Fruit fly (Drosophila melanogaster) whole organism, embryonic: Measurements from ENCODE around the gene CG7556.
A peak's percentile ranks its signal among the peaks of the same experiment; 100 is the strongest.

Source experiments
- Aef1 ChIP-seq: fragments of 200-800 bp; sonication (Bioruptor generic); IDR thresholded peaks from 3 replicates; pipeline ENCODE4 v1.3.6; 2022; ENCODE audit warnings: missing biosample characterization, missing genetic modification characterization
- BEAF-32 ChIP-seq: fragments of 200-800 bp; sonication (Bioruptor generic); optimal IDR thresholded peaks from 3 replicates; lab custom pipeline; 2017; ENCODE audit warnings: missing biosample characterization, missing genetic modification characterization, mild to moderate bottlenecking, moderate library complexity, missing genetic modification reagents
- C15 ChIP-seq: fragments of 200-800 bp; sonication (Bioruptor generic); IDR thresholded peaks from 3 replicates; pipeline ENCODE4 v1.3.6; 2022; ENCODE audit warnings: missing biosample characterization, missing genetic modification characterization
- CG10979 ChIP-seq: fragments of 200-800 bp; sonication (Bioruptor generic); optimal IDR thresholded peaks from 2 replicates; lab custom pipeline; 2018; ENCODE audit warnings: missing biosample characterization, mild to moderate bottlenecking, missing genetic modification characterization, moderate library complexity
- CG13624 ChIP-seq: fragments of 200-800 bp; sonication (Bioruptor generic); optimal IDR thresholded peaks from 2 replicates; lab custom pipeline; 2016; ENCODE audit warnings: missing biosample characterization, missing genetic modification characterization
- CG13775 ChIP-seq: fragments of 200-800 bp; sonication (Bioruptor generic); optimal IDR thresholded peaks from 3 replicates; lab custom pipeline; 2017; ENCODE audit warnings: missing biosample characterization, mild to moderate bottlenecking, missing genetic modification characterization
- CG14441 ChIP-seq: fragments of 200-800 bp; sonication (Bioruptor generic); IDR thresholded peaks from 2 replicates; pipeline ENCODE4 v1.3.6; 2022; ENCODE audit warnings: missing biosample characterization, missing genetic modification characterization
- CG14860 ChIP-seq: fragments of 200-800 bp; sonication (Bioruptor generic); IDR thresholded peaks from 3 replicates; pipeline ENCODE4 v1.3.6; 2022; ENCODE audit warnings: missing biosample characterization, missing genetic modification characterization; ENCODE audit not compliant: partially characterized antibody
- CG1603 ChIP-seq: fragments of 200-800 bp; sonication (Bioruptor generic); optimal IDR thresholded peaks from 2 replicates; lab custom pipeline; 2019; ENCODE audit warnings: missing biosample characterization, mild to moderate bottlenecking, missing genetic modification characterization, moderate library complexity
- CG17328 ChIP-seq: fragments of 200-800 bp; sonication (Bioruptor generic); IDR thresholded peaks from 2 replicates; pipeline ENCODE4 v1.3.6; 2022; ENCODE audit warnings: missing biosample characterization, missing genetic modification characterization
- CG17829 ChIP-seq: fragments of 200-800 bp; optimal IDR thresholded peaks from 2 replicates; lab custom pipeline; 2019; ENCODE audit warnings: missing biosample characterization, mild to moderate bottlenecking, missing genetic modification characterization, moderate library complexity
- CG2889 ChIP-seq: fragments of 200-800 bp; sonication (Bioruptor generic); IDR thresholded peaks from 3 replicates; pipeline ENCODE4 v1.3.6; 2022; ENCODE audit warnings: missing biosample characterization, missing genetic modification characterization
- CG6654 ChIP-seq: fragments of 200-800 bp; sonication (Bioruptor generic); optimal IDR thresholded peaks from 2 replicates; lab custom pipeline; 2017; ENCODE audit warnings: missing biosample characterization, mild to moderate bottlenecking, missing genetic modification characterization
- CG6689 ChIP-seq: fragments of 200-800 bp; sonication (Bioruptor generic); IDR thresholded peaks from 2 replicates; pipeline ENCODE4 v1.3.6; 2022; ENCODE audit warnings: missing biosample characterization, missing genetic modification characterization
- CG6765 ChIP-seq: fragments of 200-800 bp; sonication (Bioruptor generic); optimal IDR thresholded peaks from 3 replicates; lab custom pipeline; 2017; ENCODE audit warnings: missing biosample characterization, mild to moderate bottlenecking, missing genetic modification characterization
- CG7745 ChIP-seq: fragments of 200-800 bp; sonication (Bioruptor generic); optimal IDR thresholded peaks from 2 replicates; lab custom pipeline; 2018; ENCODE audit warnings: missing biosample characterization, mild to moderate bottlenecking, missing genetic modification characterization, moderate library complexity
- CG9797 ChIP-seq: fragments of 200-800 bp; sonication (Bioruptor generic); optimal IDR thresholded peaks from 3 replicates; lab custom pipeline; 2018; ENCODE audit warnings: missing biosample characterization, mild to moderate bottlenecking, missing genetic modification characterization
- D ChIP-seq, 2 experiments: fragments of 200-800 bp in 1 of 2; fragments of >200 bp in 1 of 2; sonication (Bioruptor generic) in 1 of 2; optimal IDR thresholded peaks; 2 replicates in 1 of 2; 3 replicates in 1 of 2; lab custom pipeline; 2017; ENCODE audit warnings: mild to moderate bottlenecking in 1 of 2, missing biosample characterization in 1 of 2, missing genetic modification characterization in 1 of 2, missing genetic modification reagents in 1 of 2
- Doc3 ChIP-seq: fragments of 200-800 bp; sonication (Bioruptor generic); IDR thresholded peaks from 3 replicates; pipeline ENCODE4 v1.3.6; 2022; ENCODE audit warnings: missing biosample characterization, missing genetic modification characterization; ENCODE audit not compliant: partially characterized antibody
- H15 ChIP-seq: fragments of 200-800 bp; sonication (Bioruptor generic); IDR thresholded peaks from 3 replicates; pipeline ENCODE4 v1.3.6; 2022; ENCODE audit warnings: missing biosample characterization, missing genetic modification characterization
- HHEX ChIP-seq: fragments of 200-800 bp; sonication (Bioruptor generic); optimal IDR thresholded peaks from 3 replicates; lab custom pipeline; 2017; ENCODE audit warnings: missing biosample characterization, mild to moderate bottlenecking, missing genetic modification characterization, missing genetic modification reagents
- HmgD ChIP-seq: fragments of 200-800 bp; sonication (Bioruptor generic); optimal IDR thresholded peaks from 3 replicates; lab custom pipeline; 2016; ENCODE audit warnings: missing biosample characterization, missing genetic modification characterization
- HmgZ ChIP-seq: fragments of 200-800 bp; sonication (Bioruptor generic); optimal IDR thresholded peaks from 2 replicates; lab custom pipeline; 2018; ENCODE audit warnings: missing biosample characterization, mild to moderate bottlenecking, missing genetic modification characterization
- Hr78 ChIP-seq, 2 experiments: fragments of 200-800 bp in 1 of 2; fragments of >200 bp in 1 of 2; sonication (Bioruptor generic) in 1 of 2; optimal IDR thresholded peaks; 2 replicates each; lab custom pipeline; 2017 to 2019; ENCODE audit warnings: missing biosample characterization in 2 of 2, missing genetic modification characterization in 2 of 2, mild to moderate bottlenecking in 1 of 2, moderate library complexity in 1 of 2
- PHDP ChIP-seq: fragments of 200-800 bp; sonication (Bioruptor generic); optimal IDR thresholded peaks from 3 replicates; lab custom pipeline; 2018; ENCODE audit warnings: missing biosample characterization, mild to moderate bottlenecking, missing genetic modification characterization, moderate library complexity
- Rx ChIP-seq: fragments of 200-800 bp; sonication (Bioruptor generic); IDR thresholded peaks from 2 replicates; pipeline ENCODE4 v1.3.6; 2022; ENCODE audit warnings: missing biosample characterization, missing genetic modification characterization
- Six4 ChIP-seq: fragments of 200-800 bp; sonication (Bioruptor generic); optimal IDR thresholded peaks from 2 replicates; lab custom pipeline; 2016; ENCODE audit warnings: missing biosample characterization, missing genetic modification characterization
- Spps ChIP-seq: fragments of 200-800 bp; sonication (Bioruptor generic); optimal IDR thresholded peaks from 2 replicates; lab custom pipeline; 2018; ENCODE audit warnings: missing biosample characterization, mild to moderate bottlenecking, missing genetic modification characterization
- Usf ChIP-seq: fragments of 200-800 bp; sonication (Bioruptor generic); optimal IDR thresholded peaks from 2 replicates; lab custom pipeline; 2017; ENCODE audit warnings: missing genotype, missing biosample characterization, missing genetic modification characterization
- bab2 ChIP-seq: fragments of 200-800 bp; sonication (Bioruptor generic); optimal IDR thresholded peaks from 2 replicates; lab custom pipeline; 2016; ENCODE audit warnings: missing biosample characterization, missing genetic modification characterization
- bbx ChIP-seq: fragments of 200-800 bp; sonication (Bioruptor generic); IDR thresholded peaks from 2 replicates; pipeline ENCODE4 v1.3.6; 2022; ENCODE audit warnings: missing biosample characterization, missing genetic modification characterization; ENCODE audit not compliant: partially characterized antibody
- bowl ChIP-seq: fragments of 200-800 bp; sonication (Bioruptor generic); IDR thresholded peaks from 2 replicates; pipeline ENCODE4 v1.3.6; 2022; ENCODE audit warnings: missing biosample characterization, missing genetic modification characterization
- cg ChIP-seq: fragments of 200-800 bp; sonication (Bioruptor generic); optimal IDR thresholded peaks from 3 replicates; lab custom pipeline; 2019; ENCODE audit warnings: missing biosample characterization, mild to moderate bottlenecking, missing genetic modification characterization, moderate library complexity
- crc ChIP-seq: fragments of 200-800 bp; sonication (Bioruptor generic); optimal IDR thresholded peaks from 2 replicates; lab custom pipeline; 2016; ENCODE audit warnings: missing biosample characterization, missing genetic modification characterization
- dm ChIP-seq: fragments of 200-800 bp; sonication (Bioruptor generic); optimal IDR thresholded peaks from 3 replicates; lab custom pipeline; 2016; ENCODE audit warnings: missing biosample characterization, missing genetic modification characterization
- h ChIP-seq: fragments of >200 bp; optimal IDR thresholded peaks from 2 replicates; lab custom pipeline; 2017
- lov ChIP-seq, 2 experiments: fragments of 200-800 bp in 1 of 2; fragments of >200 bp in 1 of 2; sonication (Bioruptor generic) in 1 of 2; IDR thresholded peaks in 1 of 2; optimal IDR thresholded peaks in 1 of 2; 2 replicates in 1 of 2; 3 replicates in 1 of 2; pipeline versions ENCODE4 v1.3.6 to Lab custom; 2017 to 2022; ENCODE audit warnings: missing biosample characterization in 1 of 2, missing genetic modification characterization in 1 of 2
- maf-S ChIP-seq: fragments of 200-800 bp; sonication (Bioruptor generic); optimal IDR thresholded peaks from 2 replicates; lab custom pipeline; 2016; ENCODE audit warnings: missing biosample characterization, missing genetic modification characterization
- nerfin-1 ChIP-seq: fragments of 200-800 bp; sonication (Bioruptor generic); optimal IDR thresholded peaks from 3 replicates; lab custom pipeline; 2019; ENCODE audit warnings: missing biosample characterization, mild to moderate bottlenecking, missing genetic modification characterization, moderate library complexity
- nmo ChIP-seq: fragments of 200-800 bp; sonication (Bioruptor generic); optimal IDR thresholded peaks from 2 replicates; lab custom pipeline; 2018; ENCODE audit warnings: missing biosample characterization, mild to moderate bottlenecking, missing genetic modification characterization, moderate library complexity
- phol ChIP-seq: fragments of 200-800 bp; sonication (Bioruptor generic); optimal IDR thresholded peaks from 3 replicates; lab custom pipeline; 2018; ENCODE audit warnings: missing biosample characterization, mild to moderate bottlenecking, missing genetic modification characterization, moderate library complexity
- sd ChIP-seq: fragments of 200-800 bp; sonication (Bioruptor generic); optimal IDR thresholded peaks from 3 replicates; lab custom pipeline; 2018; ENCODE audit warnings: missing biosample characterization, mild to moderate bottlenecking, missing genetic modification characterization, moderate library complexity
- sens ChIP-seq: fragments of 200-800 bp; sonication (Bioruptor generic); peaks from one replicate; lab custom pipeline; 2016; ENCODE audit warnings: missing biosample characterization, missing genetic modification characterization
- shn ChIP-seq: fragments of 200-800 bp; sonication (Bioruptor generic); optimal IDR thresholded peaks from 3 replicates; lab custom pipeline; 2016; ENCODE audit warnings: missing biosample characterization, missing genetic modification characterization
- sqz ChIP-seq: fragments of 200-800 bp; sonication (Bioruptor generic); optimal IDR thresholded peaks from 3 replicates; lab custom pipeline; 2018; ENCODE audit warnings: missing biosample characterization, mild to moderate bottlenecking, missing genetic modification characterization
- tgo ChIP-seq: fragments of 200-800 bp; sonication (Bioruptor generic); IDR thresholded peaks from 3 replicates; pipeline ENCODE4 v1.3.6; 2022; ENCODE audit warnings: missing biosample characterization, missing genetic modification characterization
- tx ChIP-seq: fragments of 200-800 bp; sonication (Bioruptor generic); optimal IDR thresholded peaks from 2 replicates; lab custom pipeline; 2016; ENCODE audit warnings: missing biosample characterization, missing genetic modification characterization
- vnd ChIP-seq: fragments of 200-800 bp; sonication (Bioruptor generic); IDR thresholded peaks from 3 replicates; pipeline ENCODE4 v1.3.6; 2022; ENCODE audit warnings: missing biosample characterization, missing genetic modification characterization; ENCODE audit not compliant: partially characterized antibody
- vvl ChIP-seq: fragments of 200-800 bp; sonication (Bioruptor generic); IDR thresholded peaks from 2 replicates; pipeline ENCODE4 v1.3.6; 2022; ENCODE audit warnings: missing biosample characterization, missing genetic modification characterization

Gene CG7556

DNA sequence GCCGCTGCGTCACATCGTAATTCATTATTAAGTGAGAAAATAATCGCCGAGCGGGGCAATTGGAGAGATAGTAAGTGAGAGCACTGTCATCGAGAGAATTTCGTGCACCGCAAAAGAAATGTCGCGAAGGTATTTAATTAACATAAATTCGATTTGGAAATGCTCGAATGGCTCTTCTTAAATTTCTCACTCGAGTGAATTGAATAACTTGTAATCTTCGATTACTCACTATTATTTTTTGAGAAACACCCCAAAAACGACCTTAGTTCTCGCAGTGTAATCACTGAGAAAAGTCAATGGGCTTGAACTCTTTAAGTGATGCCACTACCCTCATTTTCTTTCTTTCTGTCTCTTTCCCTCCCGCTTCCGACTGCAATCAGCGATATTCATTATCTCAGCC, 24.6 kb downstream of the CG7556 start (continued):
- TF ChIP-seq CG13775 (GFP tag; lab: Kevin White, UChicago) (peak; percentile 84), CG6689 (peak; percentile 83), Spps (tag; lab: Kevin White, UChicago) (peak; percentile 91), maf-S (GFP tag; lab: Kevin White, UChicago) (peak; percentile 73), CG9797 (peak; percentile 28), CG14441 (GFP tag; lab: Robert Waterston, UW) (peak; percentile 35; the same call in 1 of the 2 replicates), tx (GFP tag; lab: Kevin White, UChicago) (peak; percentile 74), Usf (GFP tag; lab: Kevin White, UChicago) (peak; percentile 71), Rx (GFP tag; lab: Robert Waterston, UW) (peak; percentile 78), nmo (GFP tag; lab: Kevin White, UChicago) (peak; percentile 97), tgo (GFP tag; lab: Robert Waterston, UW) (peak; percentile 78), sqz (GFP tag; lab: Kevin White, UChicago) (peak; percentile 36), nerfin-1 (tag; lab: Kevin White, UChicago) (peak; percentile 83), sd (peak; percentile 3), CG17328 (peak; percentile 95), CG13624 (GFP tag; lab: Kevin White, UChicago) (peak; percentile 85), bab2 (GFP tag; lab: Kevin White, UChicago) (peak; percentile 94), CG6654 (GFP tag; lab: Kevin White, UChicago) (peak; percentile 62), Doc3 (GFP tag; lab: Robert Waterston, UW) (no peak), dm (peak; percentile 64), C15 (GFP tag; lab: Robert Waterston, UW) (peak; percentile 40; the same call in 1 of the 3 replicates), vvl (GFP tag; lab: Robert Waterston, UW) (peak; percentile 95), phol (tag; lab: Kevin White, UChicago) (peak; percentile 91), BEAF-32 (no peak), shn (peak; percentile 71), CG17829 (peak; percentile 94), bbx (no peak), sens (GFP tag; lab: Kevin White, UChicago) (peak; percentile 99), PHDP (tag; lab: Kevin White, UChicago) (peak; percentile 81), HmgZ (peak; percentile 46), Aef1 (GFP tag; lab: Robert Waterston, UW) (peak; percentile 56), Hr78 (GFP tag; optimal IDR thresholded peaks at IDR 0.05; lab: Kevin White, UChicago) (peak in 1 of 2 experiments; percentile 66), crc (GFP tag; lab: Kevin White, UChicago) (peak; percentile 72), vnd (no peak), lov (optimal IDR thresholded peaks at IDR 0.05; lab: Kevin White, UChicago) (no peak), lov (GFP tag; IDR thresholded peaks at IDR 0.05; lab: Robert Waterston, UW) (peak; percentile 92), CG7745 (tag; lab: Kevin White, UChicago) (peak; percentile 77), bowl (GFP tag; lab: Robert Waterston, UW) (peak; percentile 59; the same call in 1 of the 2 replicates), CG10979 (tag; lab: Kevin White, UChicago) (peak; percentile 96), CG6765 (GFP tag; lab: Kevin White, UChicago) (no peak), H15 (peak; percentile 83), cg (GFP tag; lab: Kevin White, UChicago) (no peak), Six4 (peak; percentile 82), CG1603 (peak; percentile 96), h (lab: Kevin White, UChicago) (no peak), CG2889 (peak; percentile 61; the same call in 1 of the 3 replicates), CG14860 (GFP tag; lab: Robert Waterston, UW) (no peak), HmgD (GFP tag; lab: Kevin White, UChicago) (peak; percentile 46), D (optimal IDR thresholded peaks at IDR 0.05; lab: Kevin White, UChicago) (no peak), D (GFP tag; optimal IDR thresholded peaks at IDR 0.05; lab: Kevin White, UChicago) (peak; percentile 92), HHEX (GFP tag; lab: Kevin White, UChicago) (peak; percentile 72)
